Fruit fly (Drosophila melanogaster): ENCODE measurements around the gene Phlpp.
A peak's percentile ranks its signal among the peaks of the same experiment; 100 is the strongest.

Phlpp gene

dm6 chr2L:19026491-19027197 is 32.3 kb upstream of the Phlpp start (continued):
- TF ChIP-seq maf-S (GFP tag; optimal IDR thresholded peaks at IDR 0.05) (no peak), tap (tag; optimal IDR thresholded peaks at IDR 0.05) (peak; percentile 41), Hand (GFP tag; optimal IDR thresholded peaks at IDR 0.05) (peak; percentile 85), Rfx (GFP tag; IDR thresholded peaks at IDR 0.05) (0 out of 2 replicates have a peak, but pooled peaks have one; percentile 16), CG32532 (GFP tag; IDR thresholded peaks at IDR 0.05) (no peak; the same call in 1 of the 2 replicates), sd (tag; optimal IDR thresholded peaks at IDR 0.05) (no peak), Sry-β (GFP tag; optimal IDR thresholded peaks at IDR 0.05) (no peak), CG9797 (GFP tag; optimal IDR thresholded peaks at IDR 0.05) (no peak), CG9817 (tag; optimal IDR thresholded peaks at IDR 0.05) (peak; percentile 22), E2f2 (GFP tag; IDR thresholded peaks at IDR 0.05) (peak; percentile 35; the same call in 1 of the 2 replicates), p53 (GFP tag; optimal IDR thresholded peaks at IDR 0.05) (no peak), Doc3 (GFP tag; IDR thresholded peaks at IDR 0.05; ENCODE audit: partially characterized antibody) (no peak), Ada2b (GFP tag; IDR thresholded peaks at IDR 0.05) (no peak), Xbp1 (GFP tag; optimal IDR thresholded peaks at IDR 0.05) (peak; percentile 35), psq (GFP tag; optimal IDR thresholded peaks at IDR 0.05) (no peak), CG31388 (GFP tag; optimal IDR thresholded peaks at IDR 0.05) (no peak), tna (GFP tag; IDR thresholded peaks at IDR 0.05; ENCODE audit: partially characterized antibody) (no peak), Awh (GFP tag; IDR thresholded peaks at IDR 0.05) (no peak), CG31224 (GFP tag; IDR thresholded peaks at IDR 0.05) (no peak), lbe (GFP tag; optimal IDR thresholded peaks at IDR 0.05) (no peak), BtbVII (GFP tag; optimal IDR thresholded peaks at IDR 0.05) (peak; percentile 75), H2.0 (GFP tag; IDR thresholded peaks at IDR 0.05) (no peak), CG30020 (tag; optimal IDR thresholded peaks at IDR 0.05) (no peak), sqz (GFP tag; optimal IDR thresholded peaks at IDR 0.05) (no peak), nom (GFP tag; optimal IDR thresholded peaks at IDR 0.05) (peak; percentile 38), CG15011 (GFP tag; optimal IDR thresholded peaks at IDR 0.05) (peak; percentile 46), Fer1 (GFP tag; optimal IDR thresholded peaks at IDR 0.05) (peak; percentile 89), D19B (GFP tag; optimal IDR thresholded peaks at IDR 0.05) (peak; percentile 39), CG3847 (GFP tag; IDR thresholded peaks at IDR 0.05) (peak; percentile 27), jumu (GFP tag; optimal IDR thresholded peaks at IDR 0.05) (no peak), HLH54F (GFP tag; optimal IDR thresholded peaks at IDR 0.05) (peak; percentile 52), NC2α (GFP tag; optimal IDR thresholded peaks at IDR 0.05) (no peak), lov (optimal IDR thresholded peaks at IDR 0.05) (no peak), lov (GFP tag; IDR thresholded peaks at IDR 0.05) (no peak), amos (GFP tag; IDR thresholded peaks at IDR 0.05; ENCODE audit: partially characterized antibody) (no peak), prd (optimal IDR thresholded peaks at IDR 0.05) (no peak), prd (GFP tag; IDR thresholded peaks at IDR 0.05) (peak; percentile 17; the same call in 1 of the 3 replicates), CG10431 (GFP tag; optimal IDR thresholded peaks at IDR 0.05) (no peak), CG4328 (GFP tag; optimal IDR thresholded peaks at IDR 0.05) (peak; percentile 23), lilli (GFP tag; optimal IDR thresholded peaks at IDR 0.05) (peak; percentile 54), Sox102F (GFP tag; optimal IDR thresholded peaks at IDR 0.05) (peak; percentile 55), zen2 (GFP tag; IDR thresholded peaks at IDR 0.05; ENCODE audit: partially characterized antibody) (0 out of 3 replicates have a peak, but pooled peaks have one; percentile 3), CG8089 (GFP tag; optimal IDR thresholded peaks at IDR 0.05) (no peak), wor (GFP tag; IDR thresholded peaks at IDR 0.05) (no peak), fd102C (GFP tag; optimal IDR thresholded peaks at IDR 0.05) (no peak), ato (GFP tag; IDR thresholded peaks at IDR 0.05; ENCODE audit: partially characterized antibody) (no peak), CG12942 (GFP tag; optimal IDR thresholded peaks at IDR 0.05) (no peak)

Measured in whole organism, embryonic.